Fruit fly (Drosophila melanogaster): Measurements from ENCODE around the gene Gagr.

Gagr gene

dm6 chr3L:16394506-16394905, at the start of gene Gagr:
Gene Gagr (plus strand): TSS chr3L:16394586.
- TF ChIP-seq chinmo (GFP tag; IDR thresholded peaks at IDR 0.05; ENCODE audit: partially characterized antibody) (0 out of 4 replicates have a peak, but pooled peaks have one; percentile 60), CG6175 (GFP tag; IDR thresholded peaks at IDR 0.05) (no peak), bbx (GFP tag; IDR thresholded peaks at IDR 0.05; ENCODE audit: partially characterized antibody) (no peak), slbo (GFP tag; IDR thresholded peaks at IDR 0.05) (0 out of 2 replicates have a peak, but pooled peaks have one; percentile 25), CG5180 (GFP tag; optimal IDR thresholded peaks at IDR 0.05) (peak; percentile 40), vvl (GFP tag; IDR thresholded peaks at IDR 0.05) (peak; percentile 65; the same call in 1 of the 2 replicates), da (GFP tag; optimal IDR thresholded peaks at IDR 0.05) (no peak), Rx (GFP tag; IDR thresholded peaks at IDR 0.05) (0 out of 2 replicates have a peak, but pooled peaks have one; percentile 10), inv (GFP tag; IDR thresholded peaks at IDR 0.05; ENCODE audit: partially characterized antibody) (no peak), Deaf1 (tag; optimal IDR thresholded peaks at IDR 0.05) (peak; percentile 77), Rfx (GFP tag; IDR thresholded peaks at IDR 0.05) (0 out of 2 replicates have a peak, but pooled peaks have one; percentile 22)

DNA sequence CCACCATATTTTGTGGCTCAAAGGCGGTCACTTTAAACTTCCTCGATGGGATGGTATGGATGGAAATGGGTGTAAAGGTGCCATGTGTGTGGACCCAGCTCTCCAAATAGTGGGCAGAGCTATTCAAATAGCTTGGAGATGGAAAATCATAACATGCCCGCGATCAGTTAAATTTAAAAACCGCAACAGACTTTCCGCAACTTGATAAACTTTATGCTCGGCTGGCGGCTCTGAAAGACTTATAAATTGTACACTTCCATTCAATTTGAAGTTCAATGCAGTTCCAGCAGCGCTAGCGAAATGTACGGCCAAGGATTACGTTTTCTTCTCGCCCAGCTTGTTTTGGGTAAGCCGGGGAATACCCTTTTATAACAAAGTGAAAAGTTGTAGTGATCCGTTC, 48.4 kb upstream of the Gagr start, which contains the start of gene CG33257:
CG33257 (plus strand) TSS at position 301 of the 400 bp plus-strand sequence.
- TF ChIP-seq CG5953 (GFP tag; IDR thresholded peaks at IDR 0.05) (no peak), Dref (GFP tag; IDR thresholded peaks at IDR 0.05) (no peak), H15 (GFP tag; IDR thresholded peaks at IDR 0.05) (no peak), luna (GFP tag; optimal IDR thresholded peaks at IDR 0.05) (no peak), CoRest (tag; optimal IDR thresholded peaks at IDR 0.05) (no peak), vnd (GFP tag; IDR thresholded peaks at IDR 0.05; ENCODE audit: partially characterized antibody) (no peak), ranshi (GFP tag; IDR thresholded peaks at IDR 0.05) (no peak), mirr (GFP tag; optimal IDR thresholded peaks at IDR 0.05) (no peak), repo (GFP tag; optimal IDR thresholded peaks at IDR 0.05) (no peak), ato (GFP tag; IDR thresholded peaks at IDR 0.05; ENCODE audit: partially characterized antibody) (no peak), trem (tag; optimal IDR thresholded peaks at IDR 0.05) (no peak), pan (optimal IDR thresholded peaks at IDR 0.05) (no peak), pan (GFP tag; optimal IDR thresholded peaks at IDR 0.05 in 1 of 2, IDR thresholded peaks at IDR 0.05 in 1 of 2) (no peak), CG9215 (GFP tag; IDR thresholded peaks at IDR 0.05) (no peak), gcm2 (GFP tag; optimal IDR thresholded peaks at IDR 0.05) (no peak), CG10274 (GFP tag; optimal IDR thresholded peaks at IDR 0.05) (no peak), fd3F (GFP tag; optimal IDR thresholded peaks at IDR 0.05) (no peak)

DNA sequence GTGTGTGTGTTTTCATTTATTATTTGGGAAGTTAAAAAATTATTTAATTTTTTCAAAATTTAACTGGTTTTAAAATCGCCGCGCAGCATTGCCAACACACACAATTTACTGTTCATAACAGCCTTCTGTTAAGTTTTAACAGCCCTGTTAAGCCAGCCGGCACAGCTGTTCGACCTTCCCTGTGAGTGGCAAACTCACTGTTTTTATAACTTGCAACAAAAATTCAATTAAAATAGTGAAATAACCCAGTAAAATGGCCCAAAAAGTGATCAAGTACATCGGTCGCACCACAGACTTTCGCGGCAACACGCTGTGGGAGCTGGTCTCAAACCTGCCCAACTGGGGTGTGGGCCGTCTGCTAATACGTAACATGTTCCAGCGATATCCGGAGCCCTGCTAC, 46.5 kb upstream of the Gagr start, which contains the start of gene mRpS34:
mRpS34 (plus strand) TSS at position 161 of the 400 bp plus-strand sequence.
- TF ChIP-seq D19B (GFP tag; optimal IDR thresholded peaks at IDR 0.05) (no peak), CG4617 (GFP tag; optimal IDR thresholded peaks at IDR 0.05; ENCODE audit: borderline replicate concordance) (peak; percentile 52), CG13287 (GFP tag; IDR thresholded peaks at IDR 0.05; ENCODE audit: partially characterized antibody) (peak; percentile 36), Nf-YC (tag; optimal IDR thresholded peaks at IDR 0.05) (no peak), Pdp1 (GFP tag; optimal IDR thresholded peaks at IDR 0.05) (peak in 1 of 2 experiments; percentile 85), YL-1 (GFP tag; optimal IDR thresholded peaks at IDR 0.05) (peak; percentile 51), trh (GFP tag; optimal IDR thresholded peaks at IDR 0.05) (no peak), CG14965 (GFP tag; optimal IDR thresholded peaks at IDR 0.05; ENCODE audit: borderline replicate concordance) (no peak), CG1233 (GFP tag; optimal IDR thresholded peaks at IDR 0.05) (no peak), Dll (GFP tag; IDR thresholded peaks at IDR 0.05; ENCODE audit: partially characterized antibody) (peak; percentile 53; the same call in 1 of the 4 replicates), Elba2 (GFP tag; optimal IDR thresholded peaks at IDR 0.05) (no peak), CG7987 (GFP tag; optimal IDR thresholded peaks at IDR 0.05) (no peak), CG17568 (GFP tag; optimal IDR thresholded peaks at IDR 0.05) (no peak), dati (GFP tag; IDR thresholded peaks at IDR 0.05) (no peak), CG4854 (GFP tag; optimal IDR thresholded peaks at IDR 0.05) (no peak), tap (tag; optimal IDR thresholded peaks at IDR 0.05) (no peak), bbx (GFP tag; IDR thresholded peaks at IDR 0.05; ENCODE audit: partially characterized antibody) (peak; percentile 19; the same call in 1 of the 2 replicates), CG7786 (GFP tag; optimal IDR thresholded peaks at IDR 0.05) (no peak), E2f2 (GFP tag; IDR thresholded peaks at IDR 0.05) (peak; percentile 66), CG14860 (GFP tag; IDR thresholded peaks at IDR 0.05; ENCODE audit: partially characterized antibody) (no peak), CG3838 (GFP tag; optimal IDR thresholded peaks at IDR 0.05) (no peak), Myb (GFP tag; optimal IDR thresholded peaks at IDR 0.05) (peak; percentile 89)

Measured in whole organism, embryonic.